Worm (Caenorhabditis elegans): ENCODE results near the gene sem-5.

The sem-5 gene

DNA sequence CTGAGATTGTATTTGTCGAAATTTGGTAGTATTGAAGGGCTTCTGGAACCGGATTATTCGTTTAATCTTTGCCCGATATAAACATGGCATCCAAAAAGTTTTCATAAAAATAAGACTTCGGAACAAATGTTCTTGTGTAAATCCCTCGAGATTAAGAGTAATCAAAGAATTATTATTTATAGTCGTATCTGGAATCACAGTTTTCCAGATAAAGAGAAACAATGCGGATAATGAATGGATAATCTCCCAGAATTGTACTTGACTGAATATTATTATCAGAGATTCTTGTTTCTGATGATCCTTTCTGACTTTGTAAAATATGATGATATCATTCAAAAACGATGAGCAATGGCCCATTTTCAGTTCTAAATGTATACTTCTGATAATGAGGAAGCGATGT is 40.4 kb downstream of the sem-5 start:
- TF ChIP-seq fkh-10 (GFP tag; optimal IDR thresholded peaks at IDR 0.05) (no peak), syd-9 (tag; optimal IDR thresholded peaks at IDR 0.05) (no peak), ahr-1 (tag; optimal IDR thresholded peaks at IDR 0.05) (no peak), hlh-15 (tag; optimal IDR thresholded peaks at IDR 0.05) (no peak), ceh-22 (tag; optimal IDR thresholded peaks at IDR 0.05) (no peak), ceh-14 (tag; optimal IDR thresholded peaks at IDR 0.05) (no peak), nfya-1 (tag; optimal IDR thresholded peaks at IDR 0.05) (no peak), rnt-1 (tag; optimal IDR thresholded peaks at IDR 0.05) (no peak), T23F11.4 (GFP tag; optimal IDR thresholded peaks at IDR 0.05) (no peak), pros-1 (tag; optimal IDR thresholded peaks at IDR 0.05) (no peak), ceh-30 (tag; optimal IDR thresholded peaks at IDR 0.05) (no peak), mec-3 (tag; optimal IDR thresholded peaks at IDR 0.05; ENCODE audit: borderline replicate concordance) (no peak), C38D4.7 (GFP tag; optimal IDR thresholded peaks at IDR 0.05) (no peak), tbx-2 (tag; optimal IDR thresholded peaks at IDR 0.05) (no peak), ama-1 (optimal IDR thresholded peaks at IDR 0.05) (no peak)

DNA sequence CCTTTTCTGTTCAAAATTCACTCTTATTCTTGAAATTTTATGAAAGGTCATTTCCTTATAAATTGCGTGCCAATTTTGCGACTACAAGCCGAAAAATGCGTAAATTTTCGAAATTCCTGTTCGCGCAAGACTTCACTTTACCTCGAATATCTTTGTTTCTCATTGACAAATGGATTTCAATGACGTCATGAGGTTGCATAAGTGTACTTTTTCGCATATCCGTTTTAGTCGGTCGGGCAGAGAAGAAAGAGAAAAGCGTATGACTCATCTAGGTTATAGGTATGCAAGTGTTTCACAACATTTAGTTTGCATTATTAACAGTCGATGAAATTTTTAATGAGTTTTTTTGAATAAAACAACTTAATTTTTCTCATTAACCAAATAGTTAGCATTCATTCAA is 45.4 kb downstream of the sem-5 start:
- no peak for TF ChIP-seq pha-2 (tag; optimal IDR thresholded peaks at IDR 0.05)
- no peak for TF ChIP-seq hlh-15 (tag; optimal IDR thresholded peaks at IDR 0.05)
- no peak for TF ChIP-seq pat-9 (tag; optimal IDR thresholded peaks at IDR 0.05)
- TF ChIP-seq nhr-11 (tag; optimal IDR thresholded peaks at IDR 0.05) = no peak
- TF ChIP-seq ets-4 (tag; optimal IDR thresholded peaks at IDR 0.05) = no peak
- no peak for TF ChIP-seq tbx-7 (tag; optimal IDR thresholded peaks at IDR 0.05)
- no peak for TF ChIP-seq mec-3 (tag; optimal IDR thresholded peaks at IDR 0.05; ENCODE audit: borderline replicate concordance)
- TF ChIP-seq ceh-22 (tag; optimal IDR thresholded peaks at IDR 0.05) = no peak
- TF ChIP-seq elt-2 (tag; optimal IDR thresholded peaks at IDR 0.05) = no peak
- no peak for TF ChIP-seq F13H6.1 (tag; optimal IDR thresholded peaks at IDR 0.05)
- TF ChIP-seq nfya-1 (tag; optimal IDR thresholded peaks at IDR 0.05) = no peak
- no peak for TF ChIP-seq madf-2 (tag; optimal IDR thresholded peaks at IDR 0.05)
- no peak for TF ChIP-seq unc-55 (GFP tag; optimal IDR thresholded peaks at IDR 0.05)
- no peak for TF ChIP-seq lim-6 (tag; optimal IDR thresholded peaks at IDR 0.05)
- no peak for TF ChIP-seq fax-1 (tag; optimal IDR thresholded peaks at IDR 0.05)
- no peak for TF ChIP-seq fkh-10 (GFP tag; optimal IDR thresholded peaks at IDR 0.05)
- TF ChIP-seq sox-4 (tag; optimal IDR thresholded peaks at IDR 0.05) = no peak
- no peak for TF ChIP-seq ama-1 (optimal IDR thresholded peaks at IDR 0.05)
- no peak for TF ChIP-seq ceh-48 (tag; optimal IDR thresholded peaks at IDR 0.05)

DNA sequence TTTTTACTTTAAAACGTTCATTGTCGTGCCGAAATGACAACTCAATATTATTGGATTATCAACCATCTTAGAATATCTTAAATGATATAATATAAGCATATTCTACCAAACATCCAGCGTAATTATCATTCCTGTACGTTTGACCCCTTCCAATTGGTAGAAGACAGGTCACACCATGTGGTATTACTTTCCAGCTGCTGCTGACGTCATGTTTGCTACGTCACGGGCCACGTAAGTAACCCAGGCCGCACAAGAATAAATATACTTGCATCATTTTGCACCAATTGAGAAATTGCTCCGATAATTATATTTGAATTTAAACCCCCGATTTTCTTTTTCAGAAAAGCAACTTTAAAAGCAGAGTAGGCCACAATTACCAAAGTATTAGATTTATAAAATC is 45.9 kb downstream of the sem-5 start:
- TF ChIP-seq sox-4 (tag; optimal IDR thresholded peaks at IDR 0.05) (no peak), elt-2 (tag; optimal IDR thresholded peaks at IDR 0.05) (no peak)

- TF ChIP-seq nhr-11 (tag; optimal IDR thresholded peaks at IDR 0.05) = no peak
- TF ChIP-seq elt-4 (tag; optimal IDR thresholded peaks at IDR 0.05) = no peak
- TF ChIP-seq pqm-1 (tag; optimal IDR thresholded peaks at IDR 0.05) = no peak
- no peak for TF ChIP-seq nhr-232 (tag; optimal IDR thresholded peaks at IDR 0.05)
- no peak for TF ChIP-seq unc-3 (GFP tag; conservative IDR thresholded peaks at IDR 0.05)
- no peak for TF ChIP-seq unc-3 (tag; optimal IDR thresholded peaks at IDR 0.05)
- no peak for TF ChIP-seq nfya-1 (tag; optimal IDR thresholded peaks at IDR 0.05)
Observed at ce11 chrX:7913830-7914229, 47.7 kb downstream of the sem-5 start, which contains the start of gene C39D10.7. Gene C39D10.7, minus strand, starts transcription at chrX:7913930.
